Worm (Caenorhabditis elegans): ENCODE results near the gene C16D9.3.

DNA sequence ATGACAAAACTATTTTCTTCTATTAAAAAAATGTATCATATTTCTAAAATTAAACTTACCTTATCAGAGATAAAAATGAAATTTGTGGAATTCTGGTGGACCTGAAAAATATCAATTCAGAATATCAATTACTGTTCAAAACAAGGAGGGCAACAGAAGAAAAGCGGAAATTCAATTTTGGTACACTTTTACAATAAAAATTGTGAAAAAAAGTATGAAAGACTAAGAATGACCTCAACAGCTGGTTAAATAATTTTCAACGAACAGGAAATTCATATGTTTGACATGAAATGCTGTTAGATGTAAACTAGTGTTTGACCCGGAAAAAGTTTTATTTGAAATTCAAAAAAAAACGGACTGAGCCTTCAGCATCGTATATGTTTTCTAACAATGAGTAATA, 26.0 kb downstream of the C16D9.3 start, which contains the start of gene K07C11.7:
- TF ChIP-seq ceh-2 (tag; optimal IDR thresholded peaks at IDR 0.05), result no peak
- TF ChIP-seq ceh-24 (tag; optimal IDR thresholded peaks at IDR 0.05), result no peak
- TF ChIP-seq odd-2 (tag; optimal IDR thresholded peaks at IDR 0.05), result no peak
- no peak for TF ChIP-seq ztf-16 (tag; optimal IDR thresholded peaks at IDR 0.05)
- TF ChIP-seq unc-3 (GFP tag; conservative IDR thresholded peaks at IDR 0.05), result no peak
- no peak for TF ChIP-seq unc-3 (tag; optimal IDR thresholded peaks at IDR 0.05)
- no peak for TF ChIP-seq ceh-14 (tag; optimal IDR thresholded peaks at IDR 0.05)
- no peak for TF ChIP-seq ceh-30 (tag; optimal IDR thresholded peaks at IDR 0.05)
- no peak for TF ChIP-seq pqm-1 (tag; optimal IDR thresholded peaks at IDR 0.05)
- TF ChIP-seq hlh-15 (tag; optimal IDR thresholded peaks at IDR 0.05), result no peak
- TF ChIP-seq C38D4.7 (GFP tag; optimal IDR thresholded peaks at IDR 0.05), result no peak
- TF ChIP-seq rnt-1 (tag; optimal IDR thresholded peaks at IDR 0.05), result no peak

All from whole organism, late embryonic.